In genomic region chrX:9499994-9500804, dm6 we compare ENCODE assay signal across 4 fruit fly cellular contexts.
A peak's percentile ranks its signal among the peaks of the same experiment; 100 is the strongest.
TF ChIP-seq lines count a peak whose summit lies in the region.

mgl (minus strand) TSS chrX:9500129.

TF ChIP-seq in whole organism, adult, 20 proteins besides CTCF, POLR2A, EP300 and RAD21 (continued from another document):
- TF ChIP-seq Mnt (GFP tag; optimal IDR thresholded peaks at IDR 0.05; lab: Kevin White, UChicago), result peak; percentile 39

TF ChIP-seq in whole organism, embryonic, 481 proteins besides CTCF, POLR2A, EP300 and RAD21 (continued from another document and continues in another):
- TF ChIP-seq ERR (GFP tag; optimal IDR thresholded peaks at IDR 0.05; lab: Kevin White, UChicago) (no peak), ash1 (GFP tag; optimal IDR thresholded peaks at IDR 0.05; lab: Kevin White, UChicago) (no peak), ken (GFP tag; IDR thresholded peaks at IDR 0.05; lab: Robert Waterston, UW) (peak; percentile 43; the same call in 2 of the 3 replicates), CG33557 (GFP tag; optimal IDR thresholded peaks at IDR 0.05; lab: Kevin White, UChicago) (no peak), pum (GFP tag; optimal IDR thresholded peaks at IDR 0.05; lab: Kevin White, UChicago) (peak; percentile 72), CG17802 (tag; optimal IDR thresholded peaks at IDR 0.05; lab: Kevin White, UChicago) (peak; percentile 16), CG3407 (GFP tag; optimal IDR thresholded peaks at IDR 0.05; lab: Kevin White, UChicago) (peak; percentile 67), Spps (tag; optimal IDR thresholded peaks at IDR 0.05; lab: Kevin White, UChicago) (peak; percentile 53), Ets97D (GFP tag; optimal IDR thresholded peaks at IDR 0.05; lab: Kevin White, UChicago) (peak; percentile 15), CG7745 (tag; optimal IDR thresholded peaks at IDR 0.05; lab: Kevin White, UChicago) (no peak), trem (tag; optimal IDR thresholded peaks at IDR 0.05; lab: Kevin White, UChicago) (peak; percentile 70), CG30020 (tag; optimal IDR thresholded peaks at IDR 0.05; lab: Kevin White, UChicago) (no peak), BtbVII (GFP tag; optimal IDR thresholded peaks at IDR 0.05; lab: Kevin White, UChicago) (peak; percentile 36), Dfd (GFP tag; optimal IDR thresholded peaks at IDR 0.05; lab: Kevin White, UChicago) (no peak), Hmx (GFP tag; optimal IDR thresholded peaks at IDR 0.05; lab: Kevin White, UChicago) (peak; percentile 41), CG2875 (GFP tag; optimal IDR thresholded peaks at IDR 0.05; lab: Kevin White, UChicago) (peak; percentile 83), CG9876 (GFP tag; optimal IDR thresholded peaks at IDR 0.05; lab: Kevin White, UChicago) (no peak), en (GFP tag; optimal IDR thresholded peaks at IDR 0.05; lab: Kevin White, UChicago) (peak; percentile 46), CG17186 (GFP tag; optimal IDR thresholded peaks at IDR 0.05; lab: Kevin White, UChicago) (peak; percentile 40), CG12769 (tag; optimal IDR thresholded peaks at IDR 0.05; lab: Kevin White, UChicago) (peak; percentile 40), nerfin-2 (GFP tag; IDR thresholded peaks at IDR 0.05; lab: Robert Waterston, UW; ENCODE audit: partially characterized antibody) (no peak), Max (GFP tag; optimal IDR thresholded peaks at IDR 0.05; lab: Kevin White, UChicago) (peak; percentile 68), CG3281 (GFP tag; optimal IDR thresholded peaks at IDR 0.05; lab: Kevin White, UChicago) (peak; percentile 56), Med (GFP tag; lab: Kevin White, UChicago) (peak; percentile 89), Doc3 (GFP tag; IDR thresholded peaks at IDR 0.05; lab: Robert Waterston, UW; ENCODE audit: partially characterized antibody) (no peak), ci (GFP tag; IDR thresholded peaks at IDR 0.05; lab: Robert Waterston, UW) (peak; percentile 68), CG2202 (tag; optimal IDR thresholded peaks at IDR 0.05; lab: Kevin White, UChicago) (peak; percentile 80), trh (GFP tag; optimal IDR thresholded peaks at IDR 0.05; lab: Kevin White, UChicago) (peak; percentile 43), nom (GFP tag; optimal IDR thresholded peaks at IDR 0.05; lab: Kevin White, UChicago) (peak; percentile 66), Adf1 (GFP tag; IDR thresholded peaks at IDR 0.05; lab: Robert Waterston, UW) (peak; percentile 48; the same call in 1 of the 2 replicates), CG7556 (GFP tag; optimal IDR thresholded peaks at IDR 0.05; lab: Kevin White, UChicago) (peak; percentile 92), CG10565 (GFP tag; optimal IDR thresholded peaks at IDR 0.05; lab: Kevin White, UChicago) (peak; percentile 32), bab2 (GFP tag; optimal IDR thresholded peaks at IDR 0.05; lab: Kevin White, UChicago) (peak; percentile 65), Nf-YB (GFP tag; optimal IDR thresholded peaks at IDR 0.05; lab: Kevin White, UChicago) (peak; percentile 58), pita (GFP tag; optimal IDR thresholded peaks at IDR 0.05; lab: Kevin White, UChicago) (no peak), jigr1 (GFP tag; IDR thresholded peaks at IDR 0.05; lab: Robert Waterston, UW) (no peak), CG10366 (GFP tag; IDR thresholded peaks at IDR 0.05; lab: Robert Waterston, UW) (peak; percentile 17; the same call in 1 of the 2 replicates), chm (GFP tag; IDR thresholded peaks at IDR 0.05; lab: Robert Waterston, UW) (no peak; the same call in 1 of the 2 replicates), Hr78 (GFP tag; optimal IDR thresholded peaks at IDR 0.05; lab: Kevin White, UChicago) (peak in 1 of 2 experiments; percentile 49), CG12104 (GFP tag; optimal IDR thresholded peaks at IDR 0.05; lab: Kevin White, UChicago) (peak; percentile 48), pan (optimal IDR thresholded peaks at IDR 0.05; lab: Kevin White, UChicago) (no peak), pan (GFP tag; optimal IDR thresholded peaks at IDR 0.05 in 1 of 2, IDR thresholded peaks at IDR 0.05 in 1 of 2) (peak in 1 of 2 experiments; percentile 72)

TF ChIP-seq in whole organism, prepupa, 60 proteins besides CTCF, POLR2A, EP300 and RAD21 (continued from another document):
- TF ChIP-seq Hr39 (GFP tag; optimal IDR thresholded peaks at IDR 0.05; lab: Kevin White, UChicago), result peak; percentile 82
- peak; percentile 94 for TF ChIP-seq Eip75B (GFP tag; optimal IDR thresholded peaks at IDR 0.05; lab: Kevin White, UChicago)
- TF ChIP-seq dsx (GFP tag; optimal IDR thresholded peaks at IDR 0.05; lab: Kevin White, UChicago; ENCODE audit: poor library complexity, severe bottlenecking), result peak; percentile 89
- peak; percentile 93 for TF ChIP-seq CG34406 (GFP tag; optimal IDR thresholded peaks at IDR 0.05; lab: Kevin White, UChicago)
- TF ChIP-seq CG6163 (GFP tag; IDR thresholded peaks at IDR 0.05; lab: Robert Waterston, UW), result peak; percentile 89
- TF ChIP-seq lz (GFP tag; optimal IDR thresholded peaks at IDR 0.05; lab: Kevin White, UChicago), result peak; percentile 92
- TF ChIP-seq Sox102F (GFP tag; optimal IDR thresholded peaks at IDR 0.05; lab: Kevin White, UChicago), result peak; percentile 82
- TF ChIP-seq CG11902 (GFP tag; optimal IDR thresholded peaks at IDR 0.05; lab: Kevin White, UChicago), result peak; percentile 84
- peak; percentile 96 for TF ChIP-seq spab (GFP tag; optimal IDR thresholded peaks at IDR 0.05; lab: Kevin White, UChicago)
- peak; percentile 95 for TF ChIP-seq fd59A (GFP tag; optimal IDR thresholded peaks at IDR 0.05; lab: Kevin White, UChicago)
- TF ChIP-seq Hr4 (GFP tag; optimal IDR thresholded peaks at IDR 0.05; lab: Kevin White, UChicago), result peak; percentile 98
- peak; percentile 87 for TF ChIP-seq CG31627 (GFP tag; optimal IDR thresholded peaks at IDR 0.05; lab: Kevin White, UChicago)
- TF ChIP-seq achi (GFP tag; optimal IDR thresholded peaks at IDR 0.05; lab: Kevin White, UChicago), result peak; percentile 96
- peak; percentile 94 for TF ChIP-seq CG11762 (GFP tag; optimal IDR thresholded peaks at IDR 0.05; lab: Kevin White, UChicago; ENCODE audit: insufficient read depth)
- peak; percentile 92 for TF ChIP-seq CG6808 (GFP tag; optimal IDR thresholded peaks at IDR 0.05; lab: Kevin White, UChicago)
- peak; percentile 91 for TF ChIP-seq eg (GFP tag; IDR thresholded peaks at IDR 0.05; lab: Robert Waterston, UW)
- TF ChIP-seq Gug (GFP tag; IDR thresholded peaks at IDR 0.05; lab: Robert Waterston, UW), result peak; percentile 93
- TF ChIP-seq Sox14 (GFP tag; optimal IDR thresholded peaks at IDR 0.05; lab: Kevin White, UChicago), result peak; percentile 93
- peak; percentile 93 for TF ChIP-seq CG6792 (GFP tag; optimal IDR thresholded peaks at IDR 0.05; lab: Kevin White, UChicago)
- peak; percentile 89 for TF ChIP-seq Smox (GFP tag; optimal IDR thresholded peaks at IDR 0.05; lab: Kevin White, UChicago)
- TF ChIP-seq CG9139 (GFP tag; optimal IDR thresholded peaks at IDR 0.05; lab: Kevin White, UChicago), result peak; percentile 85
- peak; percentile 94 for TF ChIP-seq Ets96B (tag; optimal IDR thresholded peaks at IDR 0.05; lab: Kevin White, UChicago)
- peak; percentile 94 for TF ChIP-seq CG7368 (GFP tag; optimal IDR thresholded peaks at IDR 0.05; lab: Kevin White, UChicago)
- TF ChIP-seq cyc (GFP tag; optimal IDR thresholded peaks at IDR 0.05; lab: Kevin White, UChicago), result peak; percentile 86
- peak; percentile 95 for TF ChIP-seq CG16779 (tag; optimal IDR thresholded peaks at IDR 0.05; lab: Kevin White, UChicago)
- TF ChIP-seq CG4318 (GFP tag; optimal IDR thresholded peaks at IDR 0.05; lab: Kevin White, UChicago), result peak; percentile 99
- TF ChIP-seq svp (GFP tag; lab: Kevin White, UChicago), result peak; percentile 94
- TF ChIP-seq Eip78C (GFP tag; lab: Kevin White, UChicago), result peak; percentile 99
- peak; percentile 68 for TF ChIP-seq vri (GFP tag; optimal IDR thresholded peaks at IDR 0.05; lab: Kevin White, UChicago)
- peak; percentile 83 to 98 for TF ChIP-seq salr (GFP tag; optimal IDR thresholded peaks at IDR 0.05; lab: Kevin White, UChicago)
- TF ChIP-seq CG1621 (tag; optimal IDR thresholded peaks at IDR 0.05; lab: Kevin White, UChicago), result peak; percentile 91
- TF ChIP-seq fd85E (GFP tag; optimal IDR thresholded peaks at IDR 0.05; lab: Kevin White, UChicago), result peak; percentile 79
- peak; percentile 97 for TF ChIP-seq CG10631 (GFP tag; optimal IDR thresholded peaks at IDR 0.05; lab: Kevin White, UChicago)
- TF ChIP-seq Lpt (GFP tag; optimal IDR thresholded peaks at IDR 0.05; lab: Kevin White, UChicago), result peak; percentile 96
- peak; percentile 95 for TF ChIP-seq CG10669 (GFP tag; optimal IDR thresholded peaks at IDR 0.05; lab: Kevin White, UChicago)
- TF ChIP-seq Hr38 (GFP tag; optimal IDR thresholded peaks at IDR 0.05; lab: Kevin White, UChicago), result no peak
- peak; percentile 96 for TF ChIP-seq pdm3 (GFP tag; optimal IDR thresholded peaks at IDR 0.05; lab: Kevin White, UChicago)
- peak; percentile 94 for TF ChIP-seq CG8632 (GFP tag; optimal IDR thresholded peaks at IDR 0.05; lab: Kevin White, UChicago)
- TF ChIP-seq CG15336 (GFP tag; IDR thresholded peaks at IDR 0.05; lab: Robert Waterston, UW), result peak; percentile 96
- peak; percentile 90 for TF ChIP-seq CG8319 (GFP tag; optimal IDR thresholded peaks at IDR 0.05; lab: Kevin White, UChicago)
- TF ChIP-seq esn (GFP tag; optimal IDR thresholded peaks at IDR 0.05; lab: Kevin White, UChicago), result peak; percentile 91

TF ChIP-seq in whole organism, wandering third instar larva, 38 proteins besides CTCF, POLR2A, EP300 and RAD21 (continued from another document):
- TF ChIP-seq N (GFP tag; optimal IDR thresholded peaks at IDR 0.05; lab: Kevin White, UChicago), result no peak
- peak; percentile 60 for TF ChIP-seq Hnf4 (GFP tag; optimal IDR thresholded peaks at IDR 0.05; lab: Kevin White, UChicago)
- peak in 1 of 2 experiments; percentile 89 for TF ChIP-seq foxo (GFP tag; optimal IDR thresholded peaks at IDR 0.05; lab: Kevin White, UChicago)
- TF ChIP-seq Dfd (GFP tag; optimal IDR thresholded peaks at IDR 0.05; lab: Kevin White, UChicago), result no peak
- TF ChIP-seq sv (GFP tag; optimal IDR thresholded peaks at IDR 0.05; lab: Kevin White, UChicago), result peak; percentile 78
- TF ChIP-seq rgr (GFP tag; optimal IDR thresholded peaks at IDR 0.05; lab: Kevin White, UChicago), result peak; percentile 79
- no peak for TF ChIP-seq dsf (GFP tag; optimal IDR thresholded peaks at IDR 0.05; lab: Kevin White, UChicago; ENCODE audit: borderline replicate concordance)
- TF ChIP-seq ey (GFP tag; optimal IDR thresholded peaks at IDR 0.05; lab: Kevin White, UChicago), result peak; percentile 85
